Fruit fly (Drosophila melanogaster) whole organism, embryonic: ENCODE measurements around the gene CG8051.
A peak's percentile ranks its signal among the peaks of the same experiment; 100 is the strongest.

Source experiments
- Awh ChIP-seq: fragments of 200-800 bp; sonication (Bioruptor generic); IDR thresholded peaks from 2 replicates; pipeline ENCODE4, ENCODE4 v1.3.6; 2022; ENCODE audit warnings: missing biosample characterization, missing genetic modification characterization
- BEAF-32 ChIP-seq: fragments of 200-800 bp; sonication (Bioruptor generic); optimal IDR thresholded peaks from 3 replicates; lab custom pipeline; 2017; ENCODE audit warnings: missing biosample characterization, missing genetic modification characterization, mild to moderate bottlenecking, moderate library complexity, missing genetic modification reagents
- CG10274 ChIP-seq: fragments of 200-800 bp; sonication (Bioruptor generic); optimal IDR thresholded peaks from 3 replicates; lab custom pipeline; 2017; ENCODE audit warnings: missing biosample characterization, mild to moderate bottlenecking, missing genetic modification characterization
- CG10431 ChIP-seq: fragments of 200-800 bp; sonication (Bioruptor generic); optimal IDR thresholded peaks from 3 replicates; lab custom pipeline; 2018; ENCODE audit warnings: missing biosample characterization, mild to moderate bottlenecking, missing genetic modification characterization
- CG11247 ChIP-seq: fragments of 200-800 bp; sonication (Bioruptor generic); IDR thresholded peaks from 2 replicates; pipeline ENCODE4 v1.3.6; 2022; ENCODE audit warnings: missing biosample characterization, missing genetic modification characterization
- CG11504 ChIP-seq: fragments of 200-800 bp; sonication (Bioruptor generic); optimal IDR thresholded peaks from 3 replicates; lab custom pipeline; 2019; ENCODE audit warnings: missing biosample characterization, mild to moderate bottlenecking, missing genetic modification characterization, moderate library complexity
- CG12744 ChIP-seq: fragments of 200-800 bp; sonication (Bioruptor generic); optimal IDR thresholded peaks from 2 replicates; lab custom pipeline; 2016; ENCODE audit warnings: missing biosample characterization, missing genetic modification characterization
- CG12769 ChIP-seq: fragments of 200-800 bp; sonication (Bioruptor generic); optimal IDR thresholded peaks from 2 replicates; lab custom pipeline; 2019; ENCODE audit warnings: missing biosample characterization, mild to moderate bottlenecking, missing genetic modification characterization, moderate library complexity
- CG13894 ChIP-seq: fragments of 200-800 bp; sonication (Bioruptor generic); optimal IDR thresholded peaks from 3 replicates; lab custom pipeline; 2018; ENCODE audit warnings: missing biosample characterization, mild to moderate bottlenecking, missing genetic modification characterization, moderate library complexity
- CG14014 ChIP-seq: fragments of 200-800 bp; sonication (Bioruptor generic); IDR thresholded peaks from 2 replicates; pipeline ENCODE4 v1.3.6; 2022; ENCODE audit warnings: missing biosample characterization, missing genetic modification characterization
- CG14710 ChIP-seq: fragments of 200-800 bp; sonication (Bioruptor generic); optimal IDR thresholded peaks from 3 replicates; lab custom pipeline; 2019; ENCODE audit warnings: missing biosample characterization, mild to moderate bottlenecking, missing genetic modification characterization, moderate library complexity
- CG30431 ChIP-seq: fragments of 200-800 bp; sonication (Bioruptor generic); optimal IDR thresholded peaks from 2 replicates; lab custom pipeline; 2017; ENCODE audit warnings: missing biosample characterization, missing genetic modification characterization
- CG31365 ChIP-seq: fragments of 200-800 bp; sonication (Bioruptor generic); optimal IDR thresholded peaks from 2 replicates; lab custom pipeline; 2018; ENCODE audit warnings: missing biosample characterization, mild to moderate bottlenecking, missing genetic modification characterization
- CG31441 ChIP-seq: fragments of 200-800 bp; sonication (Bioruptor generic); IDR thresholded peaks from 2 replicates; pipeline ENCODE4 v1.3.6; 2022; ENCODE audit warnings: missing biosample characterization, missing genetic modification characterization
- CG32772 ChIP-seq: fragments of 200-800 bp; sonication (Bioruptor generic); IDR thresholded peaks from 2 replicates; pipeline ENCODE4 v1.3.6; 2022; ENCODE audit warnings: missing biosample characterization, missing genetic modification characterization
- CG33557 ChIP-seq: fragments of 200-800 bp; sonication (Bioruptor generic); optimal IDR thresholded peaks from 2 replicates; lab custom pipeline; 2019; ENCODE audit warnings: missing biosample characterization, mild to moderate bottlenecking, missing genetic modification characterization, moderate library complexity
- CG5180 ChIP-seq: fragments of 200-800 bp; sonication (Bioruptor generic); optimal IDR thresholded peaks from 3 replicates; lab custom pipeline; 2017; ENCODE audit warnings: missing biosample characterization, missing genetic modification characterization, mild to moderate bottlenecking, moderate library complexity, missing genetic modification reagents
- CG6272 ChIP-seq: fragments of 200-800 bp; sonication (Bioruptor generic); IDR thresholded peaks from 2 replicates; pipeline ENCODE4 v1.3.6; 2022; ENCODE audit warnings: missing biosample characterization, missing genetic modification characterization
- CG7357 ChIP-seq: fragments of 200-800 bp; sonication (Bioruptor generic); IDR thresholded peaks from 3 replicates; pipeline ENCODE4 v1.3.6; 2022; ENCODE audit warnings: missing biosample characterization, missing genetic modification characterization
- CG8478 ChIP-seq: fragments of >200 bp; optimal IDR thresholded peaks from 2 replicates; lab custom pipeline; 2018
- CG8765 ChIP-seq: fragments of 200-800 bp; sonication (Bioruptor generic); IDR thresholded peaks from 2 replicates; pipeline ENCODE4 v1.3.6; 2022; ENCODE audit warnings: missing biosample characterization, missing genetic modification characterization
- CG8924 ChIP-seq: fragments of 200-800 bp; optimal IDR thresholded peaks from 3 replicates; lab custom pipeline; 2019; ENCODE audit warnings: missing biosample characterization, mild to moderate bottlenecking, missing genetic modification characterization, moderate library complexity
- CkIIα-i1 ChIP-seq: fragments of 200-800 bp; sonication (Bioruptor generic); IDR thresholded peaks from 2 replicates; pipeline ENCODE4 v1.3.6; 2022; ENCODE audit warnings: missing biosample characterization, missing genetic modification characterization
- Dip2 ChIP-seq: fragments of 200-800 bp; sonication (Bioruptor generic); IDR thresholded peaks from 2 replicates; pipeline ENCODE4 v1.3.6; 2022; ENCODE audit warnings: missing biosample characterization, missing genetic modification characterization
- Drgx ChIP-seq: fragments of 200-800 bp; sonication (Bioruptor generic); IDR thresholded peaks from 2 replicates; pipeline ENCODE4 v1.3.6; 2022; ENCODE audit warnings: missing biosample characterization, missing genetic modification characterization
- HLHmδ ChIP-seq: fragments of 200-800 bp; sonication (Bioruptor generic); optimal IDR thresholded peaks from 2 replicates; lab custom pipeline; 2018; ENCODE audit warnings: missing biosample characterization, mild to moderate bottlenecking, missing genetic modification characterization, moderate library complexity
- NfI ChIP-seq: fragments of 200-800 bp; sonication (Bioruptor generic); optimal IDR thresholded peaks from 3 replicates; lab custom pipeline; 2018; ENCODE audit warnings: missing biosample characterization, mild to moderate bottlenecking, missing genetic modification characterization, moderate library complexity
- Sox102F ChIP-seq: fragments of 200-800 bp; sonication (Bioruptor generic); optimal IDR thresholded peaks from 2 replicates; lab custom pipeline; 2018; ENCODE audit warnings: missing biosample characterization, mild to moderate bottlenecking, missing genetic modification characterization, moderate library complexity
- ac ChIP-seq: fragments of 200-800 bp; sonication (Bioruptor generic); optimal IDR thresholded peaks from 3 replicates; lab custom pipeline; 2017; ENCODE audit warnings: missing biosample characterization, mild to moderate bottlenecking, missing genetic modification characterization
- ash1 ChIP-seq: fragments of 200-800 bp; sonication (Bioruptor generic); optimal IDR thresholded peaks from 2 replicates; lab custom pipeline; 2018; ENCODE audit warnings: missing biosample characterization, mild to moderate bottlenecking, missing genetic modification characterization
- bab2 ChIP-seq: fragments of 200-800 bp; sonication (Bioruptor generic); optimal IDR thresholded peaks from 2 replicates; lab custom pipeline; 2016; ENCODE audit warnings: missing biosample characterization, missing genetic modification characterization
- caup ChIP-seq: fragments of 200-800 bp; sonication (Bioruptor generic); optimal IDR thresholded peaks from 3 replicates; lab custom pipeline; 2017; ENCODE audit warnings: missing biosample characterization, mild to moderate bottlenecking, missing genetic modification characterization, moderate library complexity; ENCODE audit not compliant: severe bottlenecking
- cg ChIP-seq: fragments of 200-800 bp; sonication (Bioruptor generic); optimal IDR thresholded peaks from 3 replicates; lab custom pipeline; 2019; ENCODE audit warnings: missing biosample characterization, mild to moderate bottlenecking, missing genetic modification characterization, moderate library complexity
- crp ChIP-seq, 2 experiments: fragments of 200-800 bp; sonication (Bioruptor generic); optimal IDR thresholded peaks; 2 replicates in 1 of 2; 3 replicates in 1 of 2; lab custom pipeline; 2017; ENCODE audit warnings: missing biosample characterization in 2 of 2, missing genetic modification characterization in 2 of 2, mild to moderate bottlenecking in 1 of 2, moderate library complexity in 1 of 2
- dysf ChIP-seq: fragments of 200-800 bp; sonication (Bioruptor generic); IDR thresholded peaks from 3 replicates; pipeline ENCODE4 v1.3.6; 2022; ENCODE audit warnings: missing biosample characterization, missing genetic modification characterization
- emc ChIP-seq: fragments of 200-800 bp; sonication (Bioruptor generic); optimal IDR thresholded peaks from 2 replicates; lab custom pipeline; 2016; ENCODE audit warnings: missing biosample characterization, missing genetic modification characterization
- gcm2 ChIP-seq: fragments of 200-800 bp; sonication (Bioruptor generic); optimal IDR thresholded peaks from 2 replicates; lab custom pipeline; 2016; ENCODE audit warnings: missing biosample characterization, missing genetic modification characterization
- gsb ChIP-seq: fragments of 200-800 bp; sonication (Bioruptor generic); IDR thresholded peaks from 2 replicates; pipeline ENCODE4 v1.3.6; 2022; ENCODE audit warnings: missing biosample characterization, missing genetic modification characterization
- kah ChIP-seq: fragments of 200-800 bp; sonication (Bioruptor generic); optimal IDR thresholded peaks from 2 replicates; lab custom pipeline; 2018; ENCODE audit warnings: missing biosample characterization, mild to moderate bottlenecking, missing genetic modification characterization
- lola ChIP-seq, 3 experiments: fragments of >200 bp in 2 of 3; fragments of 200-800 bp in 1 of 3; sonication (Bioruptor generic) in 1 of 3; optimal IDR thresholded peaks; 2 replicates each; lab custom pipeline; 2017 to 2019; ENCODE audit warnings: missing biosample characterization in 3 of 3, missing genetic modification characterization in 3 of 3, mild to moderate bottlenecking in 1 of 3, moderate library complexity in 1 of 3
- nerfin-1 ChIP-seq: fragments of 200-800 bp; sonication (Bioruptor generic); optimal IDR thresholded peaks from 3 replicates; lab custom pipeline; 2019; ENCODE audit warnings: missing biosample characterization, mild to moderate bottlenecking, missing genetic modification characterization, moderate library complexity
- nerfin-2 ChIP-seq: fragments of 200-800 bp; sonication (Bioruptor generic); IDR thresholded peaks from 2 replicates; pipeline ENCODE4 v1.3.6; 2022; ENCODE audit warnings: missing biosample characterization, missing genetic modification characterization; ENCODE audit not compliant: partially characterized antibody
- pan ChIP-seq, 4 experiments: fragments of >200 bp in 3 of 4; fragments of 200-800 bp in 1 of 4; sonication (Bioruptor generic) in 1 of 4; optimal IDR thresholded peaks in 3 of 4; IDR thresholded peaks in 1 of 4; 2 replicates each; pipeline versions ENCODE4 v1.3.6 to Lab custom; 2017 to 2022; ENCODE audit warnings: missing biosample characterization in 2 of 4, missing genetic modification characterization in 2 of 4, mixed read lengths in 1 of 4
- pum ChIP-seq: fragments of 200-800 bp; sonication (Bioruptor generic); optimal IDR thresholded peaks from 2 replicates; lab custom pipeline; 2016; ENCODE audit warnings: missing biosample characterization, missing genetic modification characterization
- salm ChIP-seq: fragments of 200-800 bp; sonication (Bioruptor generic); optimal IDR thresholded peaks from 2 replicates; lab custom pipeline; 2018; ENCODE audit warnings: missing biosample characterization, mild to moderate bottlenecking, missing genetic modification characterization
- sqz ChIP-seq: fragments of 200-800 bp; sonication (Bioruptor generic); optimal IDR thresholded peaks from 3 replicates; lab custom pipeline; 2018; ENCODE audit warnings: missing biosample characterization, mild to moderate bottlenecking, missing genetic modification characterization
- trem ChIP-seq: fragments of 200-800 bp; optimal IDR thresholded peaks from 3 replicates; lab custom pipeline; 2019; ENCODE audit warnings: missing biosample characterization, mild to moderate bottlenecking, missing genetic modification characterization, moderate library complexity
- twi ChIP-seq: fragments of 200-800 bp; optimal IDR thresholded peaks from 2 replicates; lab custom pipeline; 2019; ENCODE audit warnings: missing biosample characterization, mild to moderate bottlenecking, missing genetic modification characterization, moderate library complexity
- vnd ChIP-seq: fragments of 200-800 bp; sonication (Bioruptor generic); IDR thresholded peaks from 3 replicates; pipeline ENCODE4 v1.3.6; 2022; ENCODE audit warnings: missing biosample characterization, missing genetic modification characterization; ENCODE audit not compliant: partially characterized antibody
- zf30C ChIP-seq: fragments of 200-800 bp; sonication (Bioruptor generic); optimal IDR thresholded peaks from 3 replicates; lab custom pipeline; 2018; ENCODE audit warnings: missing biosample characterization, mild to moderate bottlenecking, missing genetic modification characterization

The CG8051 gene

DNA sequence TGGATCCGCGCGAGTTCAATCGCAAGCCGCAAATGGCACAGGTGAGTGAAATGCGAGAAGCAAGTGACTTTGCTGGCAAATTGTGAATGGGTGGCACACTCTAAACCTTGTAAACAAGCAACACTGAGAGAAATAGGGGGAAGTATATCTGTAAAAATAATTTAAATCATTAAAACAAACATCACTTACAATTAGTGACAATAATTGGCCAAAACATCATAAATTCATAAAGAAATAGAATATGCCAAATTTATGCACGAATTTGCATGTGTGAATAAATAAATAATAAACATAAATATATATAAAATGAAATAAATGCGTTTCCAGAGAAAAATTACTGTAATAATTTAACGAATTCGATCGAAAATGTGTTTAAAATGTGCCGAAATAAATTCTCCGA, 45.2 kb downstream of the CG8051 start (continued):
- TF ChIP-seq trem (tag; lab: Kevin White, UChicago) (no peak), Sox102F (no peak), CG31365 (tag; lab: Kevin White, UChicago) (no peak), CG10274 (no peak), NfI (GFP tag; lab: Kevin White, UChicago) (no peak), HLHmδ (GFP tag; lab: Kevin White, UChicago) (no peak), CG14014 (no peak), CG11247 (no peak), CG14710 (tag; lab: Kevin White, UChicago) (peak; percentile 20), vnd (GFP tag; lab: Robert Waterston, UW) (no peak), Drgx (GFP tag; lab: Robert Waterston, UW) (0 out of 2 replicates have a peak, but pooled peaks have one; percentile 36), CG7357 (no peak), CG12744 (GFP tag; lab: Kevin White, UChicago) (no peak), zf30C (GFP tag; lab: Kevin White, UChicago) (peak; percentile 14), gsb (no peak), CG31441 (no peak; the same call in 1 of the 2 replicates), dysf (GFP tag; lab: Robert Waterston, UW) (0 out of 3 replicates have a peak, but pooled peaks have one; percentile 33), nerfin-1 (tag; lab: Kevin White, UChicago) (no peak), CG12769 (no peak), ac (GFP tag; lab: Kevin White, UChicago) (no peak), caup (no peak), CG32772 (GFP tag; lab: Robert Waterston, UW) (no peak), BEAF-32 (no peak), lola (GFP tag; optimal IDR thresholded peaks at IDR 0.05; lab: Kevin White, UChicago) (no peak), sqz (no peak), CG10431 (GFP tag; lab: Kevin White, UChicago) (no peak), CG8478 (lab: Kevin White, UChicago) (no peak), kah (GFP tag; lab: Kevin White, UChicago) (no peak), crp (GFP tag; optimal IDR thresholded peaks at IDR 0.05; lab: Kevin White, UChicago) (no peak), pan (optimal IDR thresholded peaks at IDR 0.05; lab: Kevin White, UChicago) (no peak), pan (GFP tag; optimal IDR thresholded peaks at IDR 0.05 in 1 of 2, IDR thresholded peaks at IDR 0.05 in 1 of 2) (peak in 1 of 2 experiments; percentile 50), nerfin-2 (GFP tag; lab: Robert Waterston, UW) (no peak), twi (tag; lab: Kevin White, UChicago) (no peak), Dip2 (GFP tag; lab: Robert Waterston, UW) (no peak), pum (GFP tag; lab: Kevin White, UChicago) (no peak), CG8924 (tag; lab: Kevin White, UChicago) (peak; percentile 3), CG13894 (tag; lab: Kevin White, UChicago) (no peak), CkIIα-i1 (no peak), salm (tag; lab: Kevin White, UChicago) (no peak), gcm2 (GFP tag; lab: Kevin White, UChicago) (no peak), bab2 (GFP tag; lab: Kevin White, UChicago) (no peak), emc (GFP tag; lab: Kevin White, UChicago) (no peak), CG11504 (tag; lab: Kevin White, UChicago) (no peak), ash1 (GFP tag; lab: Kevin White, UChicago) (no peak), Awh (GFP tag; lab: Robert Waterston, UW) (no peak), cg (GFP tag; lab: Kevin White, UChicago) (no peak), CG6272 (no peak), CG8765 (GFP tag; lab: Robert Waterston, UW) (no peak), CG30431 (GFP tag; lab: Kevin White, UChicago) (no peak), CG33557 (no peak), CG5180 (GFP tag; lab: Kevin White, UChicago) (no peak)
